Fruit fly (Drosophila melanogaster): ENCODE measurements around the gene 5PtaseI.

5PtaseI gene

dm6 chr3R:25024895-25025557 is 19.9 kb downstream of the 5PtaseI start, which contains the start of the genes EMC6 and Hr96 (continued):
- TF ChIP-seq HLH54F (GFP tag; optimal IDR thresholded peaks at IDR 0.05), result peak; percentile 96
- TF ChIP-seq zen (tag; optimal IDR thresholded peaks at IDR 0.05), result peak; percentile 94
- peak; percentile 88 for TF ChIP-seq pzg (GFP tag; optimal IDR thresholded peaks at IDR 0.05)
- TF ChIP-seq CG1603 (tag; optimal IDR thresholded peaks at IDR 0.05), result peak; percentile 97
- peak; percentile 86 for TF ChIP-seq nerfin-1 (tag; optimal IDR thresholded peaks at IDR 0.05)
- TF ChIP-seq Ets65A (GFP tag), result peak; percentile 99
- peak; percentile 94 for TF ChIP-seq ind (GFP tag; optimal IDR thresholded peaks at IDR 0.05)
- TF ChIP-seq sob (GFP tag; IDR thresholded peaks at IDR 0.05), result peak; percentile 96
- TF ChIP-seq sqz (GFP tag; optimal IDR thresholded peaks at IDR 0.05), result no peak
- peak; percentile 71 for TF ChIP-seq CG31388 (GFP tag; optimal IDR thresholded peaks at IDR 0.05)
- TF ChIP-seq gem (tag; optimal IDR thresholded peaks at IDR 0.05), result peak; percentile 96
- TF ChIP-seq row (GFP tag; IDR thresholded peaks at IDR 0.05), result peak; percentile 97
- no peak for TF ChIP-seq CG42726 (GFP tag; IDR thresholded peaks at IDR 0.05; ENCODE audit: partially characterized antibody)
- TF ChIP-seq CG8765 (GFP tag; IDR thresholded peaks at IDR 0.05), result peak; percentile 89
- TF ChIP-seq bbx (GFP tag; IDR thresholded peaks at IDR 0.05; ENCODE audit: partially characterized antibody), result peak; percentile 59
- TF ChIP-seq CG7745 (tag; optimal IDR thresholded peaks at IDR 0.05), result no peak
- TF ChIP-seq CG33557 (GFP tag; optimal IDR thresholded peaks at IDR 0.05), result peak; percentile 79
- peak; percentile 80 for TF ChIP-seq sim (GFP tag; IDR thresholded peaks at IDR 0.05)
- TF ChIP-seq onecut (GFP tag; IDR thresholded peaks at IDR 0.05), result peak; percentile 90
- TF ChIP-seq slbo (GFP tag; IDR thresholded peaks at IDR 0.05), result peak; percentile 97
- peak; percentile 7; the same call in 1 of the 3 replicates for TF ChIP-seq z (GFP tag; IDR thresholded peaks at IDR 0.05)
- TF ChIP-seq Stat92E (GFP tag; optimal IDR thresholded peaks at IDR 0.05), result peak in 1 of 3 experiments; percentile 54
- peak; percentile 84 for TF ChIP-seq HLH4C (GFP tag; IDR thresholded peaks at IDR 0.05; ENCODE audit: partially characterized antibody)
- peak; percentile 87 for TF ChIP-seq CG17385 (GFP tag; optimal IDR thresholded peaks at IDR 0.05)
- peak; percentile 85 for TF ChIP-seq CG12104 (GFP tag; optimal IDR thresholded peaks at IDR 0.05)
- TF ChIP-seq wdn (GFP tag; IDR thresholded peaks at IDR 0.05), result peak; percentile 93
- peak; percentile 86 for TF ChIP-seq CG7987 (GFP tag; optimal IDR thresholded peaks at IDR 0.05)
- TF ChIP-seq gcm (GFP tag; optimal IDR thresholded peaks at IDR 0.05), result peak; percentile 87
- peak; percentile 92 for TF ChIP-seq CG32772 (GFP tag; IDR thresholded peaks at IDR 0.05)
- TF ChIP-seq CG2116 (GFP tag; optimal IDR thresholded peaks at IDR 0.05), result peak; percentile 86
- TF ChIP-seq aop (GFP tag; IDR thresholded peaks at IDR 0.05), result peak; percentile 84
- TF ChIP-seq NFAT (GFP tag; IDR thresholded peaks at IDR 0.05), result peak; percentile 97
- peak; percentile 96 for TF ChIP-seq CG18599 (GFP tag; optimal IDR thresholded peaks at IDR 0.05)
- peak; percentile 95 for TF ChIP-seq crol (GFP tag; IDR thresholded peaks at IDR 0.05)
- no peak for TF ChIP-seq oc (tag; optimal IDR thresholded peaks at IDR 0.05)
- TF ChIP-seq chm (GFP tag; IDR thresholded peaks at IDR 0.05), result peak; percentile 95
- peak; percentile 74; the same call in 1 of the 2 replicates for TF ChIP-seq nerfin-2 (GFP tag; IDR thresholded peaks at IDR 0.05; ENCODE audit: partially characterized antibody)
- TF ChIP-seq CG12769 (tag; optimal IDR thresholded peaks at IDR 0.05), result peak; percentile 98
- peak; percentile 91 for TF ChIP-seq fd3F (GFP tag; optimal IDR thresholded peaks at IDR 0.05)
- TF ChIP-seq NfI (GFP tag; optimal IDR thresholded peaks at IDR 0.05), result peak; percentile 94
- peak; percentile 83 for TF ChIP-seq ash1 (GFP tag; optimal IDR thresholded peaks at IDR 0.05)
- peak; percentile 87 for TF ChIP-seq CG11695 (GFP tag; IDR thresholded peaks at IDR 0.05)
- peak; percentile 93 for TF ChIP-seq CG11247 (GFP tag; IDR thresholded peaks at IDR 0.05)
- peak; percentile 96 for TF ChIP-seq Dbx (GFP tag; IDR thresholded peaks at IDR 0.05)
- TF ChIP-seq CG10565 (GFP tag; optimal IDR thresholded peaks at IDR 0.05), result peak; percentile 67
- peak; percentile 84 for TF ChIP-seq CG15601 (tag; optimal IDR thresholded peaks at IDR 0.05)
- TF ChIP-seq CG3281 (GFP tag; optimal IDR thresholded peaks at IDR 0.05), result peak; percentile 91
- TF ChIP-seq odd (GFP tag; optimal IDR thresholded peaks at IDR 0.05), result peak; percentile 79
- peak; percentile 91 for TF ChIP-seq HHEX (GFP tag; optimal IDR thresholded peaks at IDR 0.05)
